Fruit fly (Drosophila melanogaster) whole organism, pupa: ENCODE measurements around the gene Rtca.

Source experiments
- CG10348 ChIP-seq: fragments of 200-800 bp; sonication (Bioruptor generic); IDR thresholded peaks from 2 replicates; pipeline ENCODE4 v1.3.6; 2022; ENCODE audit warnings: missing biosample characterization, missing genetic modification characterization
- CG12605 ChIP-seq: fragments of 200-800 bp; sonication (Bioruptor generic); IDR thresholded peaks from 2 replicates; pipeline ENCODE4 v1.3.6; 2022; ENCODE audit warnings: missing biosample characterization, missing genetic modification characterization
- CG13204 ChIP-seq: fragments of 200-800 bp; sonication (Bioruptor generic); optimal IDR thresholded peaks from 2 replicates; lab custom pipeline; 2018; ENCODE audit warnings: missing biosample characterization, mild to moderate bottlenecking, missing genetic modification characterization, moderate library complexity
- CG14655 ChIP-seq: fragments of 200-800 bp; sonication (Bioruptor generic); optimal IDR thresholded peaks from 3 replicates; lab custom pipeline; 2017; ENCODE audit warnings: mild to moderate bottlenecking, missing biosample characterization, missing genetic modification reagents, missing genetic modification characterization
- CG15710 ChIP-seq: fragments of 200-800 bp; sonication (Bioruptor generic); optimal IDR thresholded peaks from 2 replicates; lab custom pipeline; 2018; ENCODE audit warnings: missing biosample characterization, mild to moderate bottlenecking, missing genetic modification characterization, moderate library complexity
- CG17806 ChIP-seq: fragments of 200-800 bp; sonication (Bioruptor generic); optimal IDR thresholded peaks from 2 replicates; lab custom pipeline; 2018; ENCODE audit warnings: missing biosample characterization, mild to moderate bottlenecking, missing genetic modification characterization, moderate library complexity
- CG32121 ChIP-seq: fragments of 200-800 bp; sonication (Bioruptor generic); IDR thresholded peaks from 2 replicates; pipeline ENCODE4 v1.3.6; 2022; ENCODE audit warnings: missing biosample characterization, missing genetic modification characterization
- CG34367 ChIP-seq: fragments of 200-800 bp; sonication (Bioruptor generic); optimal IDR thresholded peaks from 2 replicates; lab custom pipeline; 2018; ENCODE audit warnings: missing biosample characterization, mild to moderate bottlenecking, missing genetic modification characterization
- CG4496 ChIP-seq: fragments of 200-800 bp; sonication (Bioruptor generic); IDR thresholded peaks from 3 replicates; pipeline ENCODE4 v1.3.6; 2022; ENCODE audit warnings: missing biosample characterization, missing genetic modification characterization
- CG8159 ChIP-seq: fragments of 200-800 bp; sonication (Bioruptor generic); optimal IDR thresholded peaks from 3 replicates; lab custom pipeline; 2018; ENCODE audit warnings: missing biosample characterization, mild to moderate bottlenecking, missing genetic modification characterization, moderate library complexity
- CG8301 ChIP-seq: fragments of 200-800 bp; sonication (Bioruptor generic); optimal IDR thresholded peaks from 2 replicates; lab custom pipeline; 2018; ENCODE audit warnings: missing biosample characterization, mild to moderate bottlenecking, missing genetic modification characterization
- CG9948 ChIP-seq: fragments of 200-800 bp; sonication (Bioruptor generic); optimal IDR thresholded peaks from 2 replicates; lab custom pipeline; 2018; ENCODE audit warnings: missing biosample characterization, mild to moderate bottlenecking, missing genetic modification characterization, moderate library complexity
- D1 ChIP-seq: fragments of 200-800 bp; sonication (Bioruptor generic); optimal IDR thresholded peaks from 2 replicates; lab custom pipeline; 2018; ENCODE audit warnings: missing biosample characterization, mild to moderate bottlenecking, missing genetic modification characterization, moderate library complexity
- EcR ChIP-seq: fragments of 200-800 bp; sonication (Bioruptor generic); optimal IDR thresholded peaks from 3 replicates; lab custom pipeline; 2019; ENCODE audit warnings: missing biosample characterization, missing genetic modification characterization, mild to moderate bottlenecking, moderate library complexity, missing genetic modification reagents
- Ets98B ChIP-seq: fragments of 200-800 bp; sonication (Bioruptor generic); IDR thresholded peaks from 2 replicates; pipeline ENCODE4 v1.3.6; 2022; ENCODE audit warnings: missing biosample characterization, missing genetic modification characterization
- Pif1A ChIP-seq: fragments of 200-800 bp; sonication (Bioruptor generic); optimal IDR thresholded peaks from 3 replicates; lab custom pipeline; 2016; ENCODE audit warnings: missing biosample characterization, missing genetic modification characterization
- Pif1B ChIP-seq: fragments of 200-800 bp; sonication (Bioruptor generic); optimal IDR thresholded peaks from 3 replicates; lab custom pipeline; 2016; ENCODE audit warnings: missing biosample characterization, missing genetic modification characterization
- Snoo ChIP-seq: fragments of 200-800 bp; sonication (Bioruptor generic); optimal IDR thresholded peaks from 3 replicates; lab custom pipeline; 2017; ENCODE audit warnings: missing biosample characterization, mild to moderate bottlenecking, missing genetic modification characterization, inconsistent platforms
- fd96Ca ChIP-seq: fragments of 200-800 bp; sonication (Bioruptor generic); IDR thresholded peaks from 3 replicates; pipeline ENCODE4 v1.3.6; 2022; ENCODE audit warnings: missing biosample characterization, missing genetic modification characterization
- gl ChIP-seq: fragments of 200-800 bp; sonication (Bioruptor generic); optimal IDR thresholded peaks from 2 replicates; lab custom pipeline; 2018; ENCODE audit warnings: missing biosample characterization, mild to moderate bottlenecking, missing genetic modification characterization
- rn ChIP-seq: fragments of 200-800 bp; sonication (Bioruptor generic); IDR thresholded peaks from 2 replicates; pipeline ENCODE4 v1.3.6; 2022; ENCODE audit warnings: missing biosample characterization, missing genetic modification characterization

The Rtca gene

DNA sequence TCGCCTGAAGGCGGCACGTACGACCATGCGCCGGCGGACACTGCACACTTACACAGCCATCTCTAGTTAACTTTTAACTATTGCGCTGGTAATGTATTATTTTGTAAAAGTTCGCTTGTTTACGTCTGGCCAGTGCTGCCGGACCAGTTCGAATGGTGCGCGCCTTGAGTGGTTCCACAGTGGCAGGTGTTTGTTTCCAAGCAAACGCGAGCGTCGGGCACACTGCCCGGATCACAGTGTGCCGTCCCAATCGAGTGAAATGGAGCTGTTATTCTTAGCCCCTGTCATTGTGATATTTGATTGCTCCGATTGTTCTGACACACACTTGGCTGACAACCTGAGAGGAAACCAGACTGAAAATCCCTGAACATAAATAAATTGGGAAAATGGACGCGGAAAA is 1.1 kb downstream of the Rtca start, which contains the start of gene CG4199:
CG4199 (minus strand) TSS at position 159 of the 400 bp plus-strand sequence.
- no peak for TF ChIP-seq Pif1B (GFP tag; lab: Kevin White, UChicago)
- no peak for TF ChIP-seq Ets98B (GFP tag; lab: Robert Waterston, UW)
- TF ChIP-seq gl (tag; lab: Kevin White, UChicago), result no peak
- TF ChIP-seq CG4496, result no peak
- TF ChIP-seq CG17806 (tag; lab: Kevin White, UChicago), result no peak
- no peak for TF ChIP-seq CG13204 (GFP tag; lab: Kevin White, UChicago)
- no peak for TF ChIP-seq Snoo (tag; lab: Kevin White, UChicago)
- no peak for TF ChIP-seq CG10348 (GFP tag; lab: Robert Waterston, UW)
- TF ChIP-seq EcR (GFP tag; lab: Kevin White, UChicago), result no peak
- no peak for TF ChIP-seq Pif1A (GFP tag; lab: Kevin White, UChicago)
- TF ChIP-seq CG12605 (GFP tag; lab: Robert Waterston, UW), result no peak

DNA sequence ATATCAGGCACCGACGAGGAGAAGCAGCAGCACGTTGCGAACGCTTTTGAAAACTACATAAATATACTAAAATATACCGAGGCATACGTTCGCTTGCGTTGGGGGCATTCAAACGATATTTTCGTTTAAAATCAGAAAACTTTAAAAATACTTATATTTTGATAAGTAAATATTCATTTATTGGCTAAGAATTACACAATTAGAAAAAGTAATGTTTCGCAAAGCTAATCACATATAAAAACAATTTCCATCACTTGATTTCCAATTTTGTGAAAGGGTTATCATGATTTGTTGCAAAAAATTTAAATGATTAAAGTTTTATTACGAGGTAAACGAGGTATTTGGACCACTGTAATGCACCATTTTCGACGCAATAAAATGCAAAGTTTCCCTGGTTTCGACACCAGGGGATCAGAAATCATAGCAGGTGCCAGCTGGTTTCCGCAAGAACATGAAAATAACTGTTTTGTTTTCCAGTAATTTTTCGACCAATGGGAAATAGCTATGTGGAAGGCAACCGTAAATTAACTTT is 3.7 kb downstream of the Rtca start, which contains the start of gene CG4045:
CG4045 (minus strand) TSS at position 55 of the 532 bp plus-strand sequence.
- TF ChIP-seq Ets98B (GFP tag; lab: Robert Waterston, UW), result no peak
- no peak for TF ChIP-seq CG9948
- no peak for TF ChIP-seq CG12605 (GFP tag; lab: Robert Waterston, UW)
- TF ChIP-seq CG17806 (tag; lab: Kevin White, UChicago), result no peak
- TF ChIP-seq CG8159, result peak; percentile 4
- TF ChIP-seq CG13204 (GFP tag; lab: Kevin White, UChicago), result no peak
- no peak for TF ChIP-seq fd96Ca
- TF ChIP-seq CG15710 (tag; lab: Kevin White, UChicago), result peak; percentile 0
- no peak for TF ChIP-seq Pif1B (GFP tag; lab: Kevin White, UChicago)

DNA sequence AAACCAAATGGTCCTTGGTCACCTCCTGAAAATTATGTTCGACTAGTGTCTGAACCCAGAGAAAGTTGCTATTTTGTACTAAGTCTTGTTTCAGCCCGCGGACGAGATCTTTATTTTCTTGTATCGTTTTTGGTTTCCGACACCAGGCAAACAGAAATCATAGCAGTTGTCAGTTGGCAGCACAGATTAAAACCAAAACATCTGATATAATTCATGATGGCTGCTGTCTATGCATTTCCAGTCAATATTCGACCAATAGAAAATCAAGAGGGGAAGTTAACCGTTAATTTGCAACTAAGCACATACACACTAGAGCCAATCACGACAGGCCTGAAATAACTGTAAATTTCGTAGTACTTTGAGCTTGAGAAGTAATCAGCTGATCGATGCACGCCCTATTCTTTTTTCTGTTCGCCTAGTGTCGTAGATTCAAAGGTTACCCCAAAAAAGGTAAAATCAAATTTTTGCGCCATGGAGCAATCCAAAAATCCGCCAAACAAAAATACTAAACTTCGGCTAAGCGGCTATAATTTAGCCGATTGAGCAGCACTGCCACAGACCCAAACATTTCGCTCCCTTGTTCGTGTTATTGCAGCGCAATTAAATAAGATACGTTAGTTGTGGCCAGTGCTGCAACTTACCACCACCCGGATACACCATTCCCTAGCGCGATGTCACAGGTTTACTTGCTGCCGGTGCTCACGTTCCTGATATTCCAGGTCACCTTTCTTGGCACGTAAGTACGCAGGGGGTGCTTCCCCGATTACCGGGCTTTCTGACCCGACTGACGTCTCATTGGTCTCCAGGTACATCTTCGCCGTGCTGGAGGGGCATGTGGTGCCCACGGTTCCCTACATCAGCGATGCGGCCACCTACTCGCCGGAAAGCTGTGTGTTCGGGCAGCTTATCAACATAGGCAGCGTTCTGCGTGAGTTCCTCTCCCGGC is 4.5 kb downstream of the Rtca start, which contains the start of gene CG4025:
CG4025 (plus strand) TSS at position 555 of the 946 bp plus-strand sequence.
- TF ChIP-seq Pif1A (GFP tag; lab: Kevin White, UChicago) (no peak), gl (tag; lab: Kevin White, UChicago) (no peak)

DNA sequence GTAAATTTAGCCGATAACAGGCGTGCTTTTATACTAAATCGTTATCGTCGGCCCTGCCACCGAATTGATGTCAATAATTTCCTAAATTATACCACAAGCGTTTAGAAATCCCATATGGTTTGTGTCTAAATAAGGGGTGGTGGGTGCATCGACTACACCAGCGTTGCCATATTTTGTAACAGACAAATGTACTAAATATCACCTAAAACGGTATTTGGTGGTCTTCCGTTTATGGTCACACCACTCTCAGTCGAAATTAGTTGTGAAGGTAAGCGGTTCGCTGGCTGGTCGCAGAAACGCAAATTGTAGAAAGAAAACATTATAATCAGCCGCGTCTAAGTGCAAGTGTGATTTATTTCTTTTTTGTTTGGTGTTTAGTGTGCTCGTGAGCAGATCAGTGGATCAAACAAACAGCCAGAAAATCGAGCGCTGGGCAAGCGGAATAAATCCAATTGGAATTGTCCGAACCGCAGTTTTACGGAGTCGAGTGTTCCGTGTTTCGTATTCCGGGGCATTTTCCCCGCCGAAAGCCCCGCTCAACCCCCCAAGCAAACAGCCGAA is 8.2 kb downstream of the Rtca start, which contains the start of the genes CG16903 and Unc-76:
CG16903 (minus strand) TSS at position 39 of the 561 bp plus-strand sequence.
Unc-76 (plus strand) TSS at position 244 of the 561 bp plus-strand sequence.
- TF ChIP-seq EcR (GFP tag; lab: Kevin White, UChicago) (peak; percentile 31), CG10348 (GFP tag; lab: Robert Waterston, UW) (no peak), CG4496 (no peak), rn (GFP tag; lab: Robert Waterston, UW) (no peak), Ets98B (GFP tag; lab: Robert Waterston, UW) (no peak), CG32121 (GFP tag; lab: Robert Waterston, UW) (no peak), Snoo (tag; lab: Kevin White, UChicago) (peak; percentile 41), CG14655 (GFP tag; lab: Kevin White, UChicago) (no peak), CG8301 (tag; lab: Kevin White, UChicago) (no peak), CG17806 (tag; lab: Kevin White, UChicago) (no peak), CG8159 (no peak), fd96Ca (no peak), Pif1A (GFP tag; lab: Kevin White, UChicago) (no peak), D1 (tag; lab: Kevin White, UChicago) (no peak), CG12605 (GFP tag; lab: Robert Waterston, UW) (no peak), CG34367 (tag; lab: Kevin White, UChicago) (no peak), CG9948 (no peak), CG15710 (tag; lab: Kevin White, UChicago) (peak; percentile 9), Pif1B (GFP tag; lab: Kevin White, UChicago) (no peak), CG13204 (GFP tag; lab: Kevin White, UChicago) (peak; percentile 21)
- TF ChIP-seq, all 21 proteins: peak for 4

DNA sequence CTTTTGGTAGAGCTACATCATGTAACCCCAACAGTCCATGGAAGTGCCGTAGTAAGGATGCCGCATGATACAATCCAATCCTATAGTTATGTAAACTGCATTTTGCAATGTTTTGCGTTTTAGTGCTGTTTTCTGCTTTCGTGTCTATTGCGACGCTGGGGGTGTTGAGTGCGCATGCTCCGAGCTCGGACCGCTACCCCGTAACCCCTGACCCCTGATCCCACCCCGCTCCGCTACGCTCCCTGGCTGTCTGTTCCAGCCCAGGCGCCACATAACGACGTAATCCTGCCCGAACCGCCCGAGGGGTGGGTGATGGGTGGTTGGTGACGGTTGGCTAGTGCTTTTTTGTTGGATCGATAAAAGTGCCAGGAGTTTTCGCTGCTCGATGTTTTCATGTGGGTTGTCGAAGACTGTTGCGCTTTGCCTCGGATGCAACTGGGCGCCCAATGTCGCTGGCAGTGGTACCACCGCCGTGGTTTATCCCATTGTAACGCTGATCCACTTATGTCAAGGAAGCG is 9.7 kb downstream of the Rtca start:
- TF ChIP-seq CG8301 (tag; lab: Kevin White, UChicago) (no peak), CG32121 (GFP tag; lab: Robert Waterston, UW) (no peak), CG13204 (GFP tag; lab: Kevin White, UChicago) (no peak), CG15710 (tag; lab: Kevin White, UChicago) (no peak), CG10348 (GFP tag; lab: Robert Waterston, UW) (no peak), D1 (tag; lab: Kevin White, UChicago) (no peak), Pif1A (GFP tag; lab: Kevin White, UChicago) (no peak), Ets98B (GFP tag; lab: Robert Waterston, UW) (no peak), CG17806 (tag; lab: Kevin White, UChicago) (no peak), Pif1B (GFP tag; lab: Kevin White, UChicago) (no peak), CG4496 (no peak), rn (GFP tag; lab: Robert Waterston, UW) (no peak), EcR (GFP tag; lab: Kevin White, UChicago) (no peak), CG34367 (tag; lab: Kevin White, UChicago) (no peak), CG8159 (no peak), gl (tag; lab: Kevin White, UChicago) (no peak), CG12605 (GFP tag; lab: Robert Waterston, UW) (no peak), Snoo (tag; lab: Kevin White, UChicago) (no peak), CG14655 (GFP tag; lab: Kevin White, UChicago) (no peak)
